Fruit fly (Drosophila melanogaster) whole organism, embryonic: ENCODE measurements around the gene Hrs.

ENCODE experiments used
- Antp ChIP-seq: fragments of 200-800 bp; sonication (Bioruptor generic); optimal IDR thresholded peaks from 3 replicates; lab custom pipeline; 2016; ENCODE audit warnings: missing biosample characterization, missing genetic modification characterization
- C15 ChIP-seq: fragments of 200-800 bp; sonication (Bioruptor generic); IDR thresholded peaks from 3 replicates; pipeline ENCODE4 v1.3.6; 2022; ENCODE audit warnings: missing biosample characterization, missing genetic modification characterization
- CG10147 ChIP-seq: fragments of 200-800 bp; sonication (Bioruptor generic); optimal IDR thresholded peaks from 2 replicates; lab custom pipeline; 2019; ENCODE audit warnings: missing biosample characterization, mild to moderate bottlenecking, missing genetic modification characterization, moderate library complexity
- CG10274 ChIP-seq: fragments of 200-800 bp; sonication (Bioruptor generic); optimal IDR thresholded peaks from 3 replicates; lab custom pipeline; 2017; ENCODE audit warnings: missing biosample characterization, mild to moderate bottlenecking, missing genetic modification characterization
- CG10321 ChIP-seq: fragments of 200-800 bp; sonication (Bioruptor generic); IDR thresholded peaks from 2 replicates; pipeline ENCODE4 v1.3.6; 2022; ENCODE audit warnings: missing biosample characterization, missing genetic modification characterization
- CG12155 ChIP-seq: fragments of 200-800 bp; sonication (Bioruptor generic); optimal IDR thresholded peaks from 3 replicates; lab custom pipeline; 2016; ENCODE audit warnings: missing biosample characterization, missing genetic modification characterization
- CG12659 ChIP-seq: fragments of 200-800 bp; sonication (Bioruptor generic); optimal IDR thresholded peaks from 3 replicates; lab custom pipeline; 2017; ENCODE audit warnings: mild to moderate bottlenecking, missing biosample characterization, missing genetic modification reagents, missing genetic modification characterization
- CG12769 ChIP-seq: fragments of 200-800 bp; sonication (Bioruptor generic); optimal IDR thresholded peaks from 2 replicates; lab custom pipeline; 2019; ENCODE audit warnings: missing biosample characterization, mild to moderate bottlenecking, missing genetic modification characterization, moderate library complexity
- CG13296 ChIP-seq: fragments of 200-800 bp; sonication (Bioruptor generic); optimal IDR thresholded peaks from 3 replicates; lab custom pipeline; 2018; ENCODE audit warnings: missing biosample characterization, mild to moderate bottlenecking, missing genetic modification characterization
- CG13624 ChIP-seq: fragments of 200-800 bp; sonication (Bioruptor generic); optimal IDR thresholded peaks from 2 replicates; lab custom pipeline; 2016; ENCODE audit warnings: missing biosample characterization, missing genetic modification characterization
- CG17912 ChIP-seq: fragments of 200-800 bp; sonication (Bioruptor generic); optimal IDR thresholded peaks from 2 replicates; lab custom pipeline; 2018; ENCODE audit warnings: missing biosample characterization, mild to moderate bottlenecking, missing genetic modification characterization
- CG18619 ChIP-seq: fragments of 200-800 bp; sonication (Bioruptor generic); optimal IDR thresholded peaks from 3 replicates; lab custom pipeline; 2017; ENCODE audit warnings: missing biosample characterization, mild to moderate bottlenecking, missing genetic modification characterization
- CG2120 ChIP-seq: fragments of 200-800 bp; sonication (Bioruptor generic); optimal IDR thresholded peaks from 3 replicates; lab custom pipeline; 2016; ENCODE audit warnings: missing biosample characterization, missing genetic modification characterization
- CG30020 ChIP-seq: fragments of 200-800 bp; optimal IDR thresholded peaks from 2 replicates; lab custom pipeline; 2019; ENCODE audit warnings: missing biosample characterization, mild to moderate bottlenecking, missing genetic modification characterization, moderate library complexity
- CG30403 ChIP-seq: fragments of 200-800 bp; sonication (Bioruptor generic); optimal IDR thresholded peaks from 3 replicates; lab custom pipeline; 2016; ENCODE audit warnings: missing biosample characterization, missing genetic modification characterization
- CG32532 ChIP-seq: fragments of 200-800 bp; sonication (Bioruptor generic); IDR thresholded peaks from 2 replicates; pipeline ENCODE4 v1.3.6; 2022; ENCODE audit warnings: missing biosample characterization, missing genetic modification characterization
- CG4707 ChIP-seq: fragments of 200-800 bp; sonication (Bioruptor generic); optimal IDR thresholded peaks from 2 replicates; lab custom pipeline; 2018; ENCODE audit warnings: missing biosample characterization, mild to moderate bottlenecking, missing genetic modification characterization, moderate library complexity
- CG6689 ChIP-seq: fragments of 200-800 bp; sonication (Bioruptor generic); IDR thresholded peaks from 2 replicates; pipeline ENCODE4 v1.3.6; 2022; ENCODE audit warnings: missing biosample characterization, missing genetic modification characterization
- CG7357 ChIP-seq: fragments of 200-800 bp; sonication (Bioruptor generic); IDR thresholded peaks from 3 replicates; pipeline ENCODE4 v1.3.6; 2022; ENCODE audit warnings: missing biosample characterization, missing genetic modification characterization
- CG7786 ChIP-seq: fragments of 200-800 bp; sonication (Bioruptor generic); optimal IDR thresholded peaks from 2 replicates; lab custom pipeline; 2016; ENCODE audit warnings: missing biosample characterization, missing genetic modification characterization
- CG8944 ChIP-seq: fragments of 200-800 bp; sonication (Bioruptor generic); optimal IDR thresholded peaks from 3 replicates; lab custom pipeline; 2016; ENCODE audit warnings: missing biosample characterization, missing genetic modification characterization
- CHES-1-like ChIP-seq: fragments of 200-800 bp; sonication (Bioruptor generic); optimal IDR thresholded peaks from 2 replicates; lab custom pipeline; 2016; ENCODE audit warnings: missing biosample characterization, missing genetic modification characterization
- D19B ChIP-seq: fragments of 200-800 bp; sonication (Bioruptor generic); optimal IDR thresholded peaks from 2 replicates; lab custom pipeline; 2017; ENCODE audit warnings: missing biosample characterization, mild to moderate bottlenecking, missing genetic modification characterization
- Dip2 ChIP-seq: fragments of 200-800 bp; sonication (Bioruptor generic); IDR thresholded peaks from 2 replicates; pipeline ENCODE4 v1.3.6; 2022; ENCODE audit warnings: missing biosample characterization, missing genetic modification characterization
- Dip3 ChIP-seq: fragments of 200-800 bp; sonication (Bioruptor generic); optimal IDR thresholded peaks from 3 replicates; lab custom pipeline; 2016; ENCODE audit warnings: missing biosample characterization, missing genetic modification characterization
- Ets65A ChIP-seq: fragments of 200-800 bp; sonication (Bioruptor generic); peaks from one replicate; lab custom pipeline; 2016; ENCODE audit warnings: missing biosample characterization, missing genetic modification characterization
- HLH54F ChIP-seq: fragments of 200-800 bp; sonication (Bioruptor generic); optimal IDR thresholded peaks from 3 replicates; lab custom pipeline; 2016; ENCODE audit warnings: missing biosample characterization, missing genetic modification characterization
- Med ChIP-seq: fragments of 200-800 bp; sonication (Bioruptor generic); peaks from one replicate; lab custom pipeline; 2016; ENCODE audit warnings: missing biosample characterization, missing genetic modification characterization, mild to moderate bottlenecking, inconsistent platforms, moderate library complexity
- Meics ChIP-seq: fragments of 200-800 bp; sonication (Bioruptor generic); optimal IDR thresholded peaks from 2 replicates; lab custom pipeline; 2017; ENCODE audit warnings: missing biosample characterization, mild to moderate bottlenecking, missing genetic modification characterization
- al ChIP-seq: fragments of 200-800 bp; sonication (Bioruptor generic); IDR thresholded peaks from 2 replicates; pipeline ENCODE4 v1.3.6; 2022; ENCODE audit warnings: missing biosample characterization, missing genetic modification characterization
- cwo ChIP-seq: fragments of 200-800 bp; sonication (Bioruptor generic); optimal IDR thresholded peaks from 3 replicates; lab custom pipeline; 2017; ENCODE audit warnings: missing biosample characterization, missing genetic modification characterization, mild to moderate bottlenecking, moderate library complexity, missing genetic modification reagents
- dpn ChIP-seq, 2 experiments: fragments of 200-800 bp; sonication (Bioruptor generic); optimal IDR thresholded peaks; 3 replicates each; lab custom pipeline; 2016; ENCODE audit warnings: missing biosample characterization in 2 of 2, missing genetic modification characterization in 2 of 2
- ems ChIP-seq: fragments of 200-800 bp; sonication (Bioruptor generic); optimal IDR thresholded peaks from 3 replicates; lab custom pipeline; 2016; ENCODE audit warnings: missing biosample characterization, missing genetic modification characterization
- eyg ChIP-seq: fragments of 200-800 bp; sonication (Bioruptor generic); optimal IDR thresholded peaks from 3 replicates; lab custom pipeline; 2016; ENCODE audit warnings: missing biosample characterization, missing genetic modification characterization
- fd3F ChIP-seq: fragments of 200-800 bp; sonication (Bioruptor generic); optimal IDR thresholded peaks from 2 replicates; lab custom pipeline; 2018; ENCODE audit warnings: missing biosample characterization, mild to moderate bottlenecking, missing genetic modification characterization, moderate library complexity
- fu2 ChIP-seq: fragments of 200-800 bp; sonication (Bioruptor generic); optimal IDR thresholded peaks from 2 replicates; lab custom pipeline; 2016; ENCODE audit warnings: missing biosample characterization, missing genetic modification characterization
- grn ChIP-seq: fragments of 200-800 bp; sonication (Bioruptor generic); optimal IDR thresholded peaks from 3 replicates; lab custom pipeline; 2017; ENCODE audit warnings: missing biosample characterization, missing genetic modification characterization
- klu ChIP-seq: fragments of 200-800 bp; sonication (Bioruptor generic); IDR thresholded peaks from 2 replicates; pipeline ENCODE4 v1.3.6; 2022; ENCODE audit warnings: missing biosample characterization, missing genetic modification characterization
- lilli ChIP-seq: fragments of 200-800 bp; sonication (Bioruptor generic); optimal IDR thresholded peaks from 3 replicates; lab custom pipeline; 2016; ENCODE audit warnings: missing biosample characterization, missing genetic modification characterization
- luna ChIP-seq: fragments of 200-800 bp; sonication (Bioruptor generic); optimal IDR thresholded peaks from 2 replicates; lab custom pipeline; 2016; ENCODE audit warnings: missing biosample characterization, missing genetic modification characterization
- prd ChIP-seq, 3 experiments: fragments of >200 bp in 2 of 3; fragments of 200-800 bp in 1 of 3; sonication (Bioruptor generic) in 1 of 3; optimal IDR thresholded peaks in 2 of 3; IDR thresholded peaks in 1 of 3; 2 replicates in 2 of 3; 3 replicates in 1 of 3; pipeline versions ENCODE4 v1.3.6 to Lab custom; 2017 to 2022; ENCODE audit warnings: missing biosample characterization in 1 of 3, missing genetic modification characterization in 1 of 3
- row ChIP-seq: fragments of 200-800 bp; sonication (Bioruptor generic); IDR thresholded peaks from 3 replicates; pipeline ENCODE4 v1.3.6; 2022; ENCODE audit warnings: missing biosample characterization, missing genetic modification characterization
- scrt ChIP-seq: fragments of 200-800 bp; sonication (Bioruptor generic); optimal IDR thresholded peaks from 2 replicates; lab custom pipeline; 2018; ENCODE audit warnings: missing biosample characterization, mild to moderate bottlenecking, missing genetic modification characterization, moderate library complexity
- sens ChIP-seq: fragments of 200-800 bp; sonication (Bioruptor generic); peaks from one replicate; lab custom pipeline; 2016; ENCODE audit warnings: missing biosample characterization, missing genetic modification characterization
- sisA ChIP-seq: fragments of 200-800 bp; sonication (Bioruptor generic); IDR thresholded peaks from 2 replicates; pipeline ENCODE4 v1.3.6; 2022; ENCODE audit warnings: missing biosample characterization, missing genetic modification characterization
- slbo ChIP-seq: fragments of 200-800 bp; sonication (Bioruptor generic); IDR thresholded peaks from 2 replicates; pipeline ENCODE4 v1.3.6; 2022; ENCODE audit warnings: missing biosample characterization, missing genetic modification characterization
- slou ChIP-seq: fragments of 200-800 bp; sonication (Bioruptor generic); optimal IDR thresholded peaks from 3 replicates; lab custom pipeline; 2016; ENCODE audit warnings: missing biosample characterization, missing genetic modification characterization
- vnd ChIP-seq: fragments of 200-800 bp; sonication (Bioruptor generic); IDR thresholded peaks from 3 replicates; pipeline ENCODE4 v1.3.6; 2022; ENCODE audit warnings: missing biosample characterization, missing genetic modification characterization; ENCODE audit not compliant: partially characterized antibody
- zfh2 ChIP-seq: fragments of 200-800 bp; sonication (Bioruptor generic); optimal IDR thresholded peaks from 2 replicates; lab custom pipeline; 2016; ENCODE audit warnings: missing biosample characterization, missing genetic modification characterization

The Hrs gene

DNA sequence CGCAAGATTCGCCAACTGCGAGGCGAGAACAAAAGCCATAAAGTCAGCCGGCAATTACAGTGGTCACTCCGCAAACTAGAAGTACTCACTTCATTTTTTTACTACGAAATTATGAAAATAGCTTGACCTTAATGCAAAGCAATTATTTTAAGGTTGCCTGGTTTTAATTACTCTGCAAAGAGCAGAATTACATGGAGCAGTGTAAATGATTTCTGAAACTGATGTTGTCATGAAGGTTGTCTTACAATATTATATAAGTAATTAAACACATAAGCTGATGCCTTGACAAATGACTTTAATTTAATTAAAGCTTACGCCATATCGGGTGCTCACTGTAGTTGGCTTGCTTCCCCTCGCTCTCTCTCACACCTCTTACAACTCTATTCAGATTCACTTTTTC lies 5.6 kb upstream of the Hrs start (continued):
- peak; percentile 74 for TF ChIP-seq zfh2 (GFP tag; lab: Kevin White, UChicago)
- TF ChIP-seq scrt, result peak; percentile 54
- TF ChIP-seq eyg (GFP tag; lab: Kevin White, UChicago), result no peak
- peak; percentile 88 for TF ChIP-seq sens (GFP tag; lab: Kevin White, UChicago)
- peak; percentile 18 for TF ChIP-seq slou
- no peak for TF ChIP-seq grn (GFP tag; lab: Kevin White, UChicago)
- TF ChIP-seq, all 482 proteins: peak for 166

DNA sequence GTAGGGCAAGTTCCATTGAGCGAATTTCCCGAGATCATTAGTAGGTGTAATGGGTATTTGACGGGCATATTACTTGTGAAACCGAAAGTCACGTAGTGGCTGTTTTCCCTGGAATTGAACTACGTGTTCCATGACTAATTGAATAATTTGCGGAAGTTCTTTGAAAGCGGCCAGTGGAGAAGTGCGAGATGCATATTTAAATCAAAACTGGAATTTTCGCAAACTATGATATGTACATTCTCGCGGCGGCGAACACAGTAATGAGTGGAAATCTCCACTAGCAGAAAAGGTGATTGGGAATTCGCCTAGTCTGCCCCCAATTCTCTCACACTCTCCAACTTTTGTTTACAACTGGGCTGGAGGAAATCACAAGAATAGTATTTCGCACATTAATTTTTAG lies 4.8 kb upstream of the Hrs start:
- no peak for TF ChIP-seq prd (optimal IDR thresholded peaks at IDR 0.05; lab: Kevin White, UChicago)
- TF ChIP-seq prd (GFP tag; IDR thresholded peaks at IDR 0.05; lab: Robert Waterston, UW), result no peak
- no peak for TF ChIP-seq CG10321 (GFP tag; lab: Robert Waterston, UW)
- TF ChIP-seq dpn (GFP tag; optimal IDR thresholded peaks at IDR 0.05; lab: Kevin White, UChicago), result peak in 1 of 2 experiments; percentile 14
- TF ChIP-seq CG12769 (tag; lab: Kevin White, UChicago), result peak; percentile 47
- 0 out of 2 replicates have a peak, but pooled peaks have one; percentile 29 for TF ChIP-seq klu (GFP tag; lab: Robert Waterston, UW)
- no peak for TF ChIP-seq ems (GFP tag; lab: Kevin White, UChicago)
- no peak for TF ChIP-seq Dip2 (GFP tag; lab: Robert Waterston, UW)
- 0 out of 2 replicates have a peak, but pooled peaks have one; percentile 7 for TF ChIP-seq sisA (GFP tag; lab: Robert Waterston, UW)
- peak; percentile 79 for TF ChIP-seq Med (GFP tag; lab: Kevin White, UChicago)
- TF ChIP-seq cwo (GFP tag; lab: Kevin White, UChicago), result no peak
- TF ChIP-seq lilli (GFP tag; lab: Kevin White, UChicago), result peak; percentile 23
- TF ChIP-seq vnd (GFP tag; lab: Robert Waterston, UW), result no peak
- peak; percentile 96 for TF ChIP-seq CG10274 (GFP tag; lab: Kevin White, UChicago)
- TF ChIP-seq CG32532 (GFP tag; lab: Robert Waterston, UW), result peak; percentile 52; the same call in 1 of the 2 replicates
- peak; percentile 56; the same call in 1 of the 2 replicates for TF ChIP-seq al
- peak; percentile 12 for TF ChIP-seq CHES-1-like (GFP tag; lab: Kevin White, UChicago)
- TF ChIP-seq zfh2 (GFP tag; lab: Kevin White, UChicago), result peak; percentile 57
- peak; percentile 17 for TF ChIP-seq D19B (GFP tag; lab: Kevin White, UChicago)
- peak; percentile 63 for TF ChIP-seq CG2120
- no peak for TF ChIP-seq CG17912
- 0 out of 3 replicates have a peak, but pooled peaks have one; percentile 27 for TF ChIP-seq CG7357 (GFP tag; lab: Robert Waterston, UW)
- no peak for TF ChIP-seq CG8944 (GFP tag; lab: Kevin White, UChicago)
- TF ChIP-seq fd3F (GFP tag; lab: Kevin White, UChicago), result no peak
- TF ChIP-seq CG6689 (GFP tag; lab: Robert Waterston, UW), result 0 out of 2 replicates have a peak, but pooled peaks have one; percentile 11
- no peak for TF ChIP-seq CG30020 (tag; lab: Kevin White, UChicago)
- TF ChIP-seq row (GFP tag; lab: Robert Waterston, UW), result 0 out of 3 replicates have a peak, but pooled peaks have one; percentile 43
- no peak for TF ChIP-seq CG4707
- TF ChIP-seq CG10147 (GFP tag; lab: Kevin White, UChicago), result peak; percentile 37
- TF ChIP-seq C15, result 0 out of 3 replicates have a peak, but pooled peaks have one; percentile 23
- peak; percentile 12 for TF ChIP-seq Meics (GFP tag; lab: Kevin White, UChicago)
- TF ChIP-seq CG7786, result peak; percentile 21
- peak; percentile 11 for TF ChIP-seq CG13624 (GFP tag; lab: Kevin White, UChicago)
- peak; percentile 43 for TF ChIP-seq Ets65A (GFP tag; lab: Kevin White, UChicago)
- peak; percentile 36 for TF ChIP-seq Dip3 (GFP tag; lab: Kevin White, UChicago)
- TF ChIP-seq CG18619 (GFP tag; lab: Kevin White, UChicago), result peak; percentile 17
- peak; percentile 38 for TF ChIP-seq fu2
- peak; percentile 6 for TF ChIP-seq CG12155
- peak; percentile 32; the same call in 1 of the 2 replicates for TF ChIP-seq slbo
- peak; percentile 35 for TF ChIP-seq HLH54F
- peak; percentile 12 for TF ChIP-seq luna (GFP tag; lab: Kevin White, UChicago)
- no peak for TF ChIP-seq CG13296 (GFP tag; lab: Kevin White, UChicago)
- no peak for TF ChIP-seq CG12659 (GFP tag; lab: Kevin White, UChicago)
- peak; percentile 11 for TF ChIP-seq Antp (GFP tag; lab: Kevin White, UChicago)
- TF ChIP-seq CG30403 (GFP tag; lab: Kevin White, UChicago), result peak; percentile 7
